Fruit fly (Drosophila melanogaster) whole organism, embryonic: ENCODE data around the gene Kpc1.

ENCODE experiments used
- CG8359 ChIP-seq: fragments of 200-800 bp; sonication (Bioruptor generic); optimal IDR thresholded peaks from 2 replicates; lab custom pipeline; 2017; ENCODE audit warnings: missing biosample characterization, mild to moderate bottlenecking, missing genetic modification characterization, borderline replicate concordance
- HLH4C ChIP-seq: fragments of 200-800 bp; sonication (Bioruptor generic); IDR thresholded peaks from 3 replicates; pipeline ENCODE4 v1.3.6; 2022; ENCODE audit warnings: missing biosample characterization, missing genetic modification characterization; ENCODE audit not compliant: partially characterized antibody
- MTF-1 ChIP-seq: fragments of 200-800 bp; sonication (Bioruptor generic); optimal IDR thresholded peaks from 2 replicates; lab custom pipeline; 2018; ENCODE audit warnings: missing biosample characterization, mild to moderate bottlenecking, missing genetic modification characterization, borderline replicate concordance
- dysf ChIP-seq: fragments of 200-800 bp; sonication (Bioruptor generic); IDR thresholded peaks from 3 replicates; pipeline ENCODE4 v1.3.6; 2022; ENCODE audit warnings: missing biosample characterization, missing genetic modification characterization
- tup ChIP-seq: fragments of 200-800 bp; sonication (Bioruptor generic); optimal IDR thresholded peaks from 2 replicates; lab custom pipeline; 2016; ENCODE audit warnings: missing biosample characterization, mild to moderate bottlenecking, missing genetic modification characterization, moderate library complexity

DNA sequence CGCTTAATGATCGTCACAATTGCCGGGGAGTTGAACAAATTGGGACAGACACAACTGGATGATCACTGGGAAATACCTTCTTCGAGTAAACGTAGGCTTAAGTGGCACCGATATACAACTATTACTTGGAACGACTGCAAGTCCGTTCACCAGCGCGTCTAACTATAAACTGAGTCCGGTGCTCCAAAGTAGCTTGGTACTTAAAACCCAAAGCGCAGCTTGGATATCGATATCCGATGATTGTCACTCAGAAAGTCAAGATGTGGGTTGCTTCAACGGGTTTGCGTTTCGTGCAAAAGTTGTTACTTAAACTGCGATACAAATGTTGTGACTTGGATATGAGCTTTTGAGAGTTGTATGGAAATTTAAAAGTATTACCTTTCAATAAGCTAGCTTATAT lies 10.3 kb upstream of the Kpc1 start, which contains the start of gene Spn88Ea:
- TF ChIP-seq HLH4C (GFP tag; lab: Robert Waterston, UW) (peak; percentile 55), MTF-1 (GFP tag; lab: Kevin White, UChicago) (no peak), CG8359 (GFP tag; lab: Kevin White, UChicago) (no peak), tup (no peak), dysf (GFP tag; lab: Robert Waterston, UW) (no peak)
